Worm (Caenorhabditis elegans): ENCODE measurements around the gene sra-4.

DNA sequence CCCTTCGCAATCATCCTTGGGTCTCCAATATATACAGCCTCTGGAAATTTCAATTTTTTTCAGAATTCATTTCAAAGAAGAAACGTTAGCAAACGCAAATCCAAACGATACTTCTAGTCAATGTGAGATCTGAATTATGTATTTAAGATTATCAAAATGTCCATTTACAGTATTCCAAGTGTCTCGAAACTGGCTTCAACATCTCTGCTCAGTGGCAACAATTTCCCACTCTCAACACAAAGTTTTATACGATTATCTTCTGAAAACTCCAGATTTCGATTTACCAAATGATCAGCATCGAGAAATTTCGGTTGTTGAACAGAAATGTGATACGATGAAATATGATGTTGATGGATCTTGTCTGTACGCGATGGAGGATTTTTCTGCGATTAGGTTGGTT, 13.9 kb upstream of the sra-4 start:
- TF ChIP-seq W03F9.2 (tag; optimal IDR thresholded peaks at IDR 0.05) (no peak), him-1 (tag; optimal IDR thresholded peaks at IDR 0.05) (no peak)

All from whole organism, L4/young adult.